Worm (Caenorhabditis elegans) whole organism, midembryonic: ENCODE data around the gene pph-4.2.

Experiments used
- T22C8.4 ChIP-seq: fragments of 200-800 bp; sonication (Bioruptor generic); IDR thresholded peaks from 2 replicates; pipeline ENCODE4 v1.3.6; 2022; ENCODE audit warnings: missing genetic modification characterization, missing compliant biosample characterization
- cog-1 ChIP-seq: sonication (generic microtip); optimal IDR thresholded peaks from 2 replicates; lab custom pipeline; 2016; ENCODE audit warnings: missing genetic modification characterization, missing compliant biosample characterization
- flt-1 ChIP-seq: fragments of 200-800 bp; sonication (Bioruptor generic); IDR thresholded peaks from 2 replicates; pipeline ENCODE4 v1.3.6; 2022; ENCODE audit warnings: missing genetic modification characterization, missing compliant biosample characterization
- klf-2 ChIP-seq: fragments of 200-800 bp; sonication (Bioruptor generic); conservative IDR thresholded peaks from 2 replicates; pipeline ENCODE4 v1.3.6; 2022; ENCODE audit warnings: missing genetic modification reagents, missing genetic modification characterization, missing compliant biosample characterization
- med-1 ChIP-seq: sonication (generic microtip); optimal IDR thresholded peaks from 2 replicates; lab custom pipeline; 2017; ENCODE audit warnings: missing genetic modification characterization, mild to moderate bottlenecking, missing compliant biosample characterization, antibody characterized with exemption, missing genetic modification reagents; ENCODE audit not compliant: insufficient read depth
- ref-1 ChIP-seq: fragments of 200-800 bp; sonication (Bioruptor generic); conservative IDR thresholded peaks from 2 replicates; pipeline ENCODE4 v1.3.6; 2022; ENCODE audit warnings: missing genetic modification reagents, missing genetic modification characterization, missing compliant biosample characterization
- tab-1 ChIP-seq: fragments of 200-800 bp; sonication (Bioruptor generic); IDR thresholded peaks from 2 replicates; pipeline ENCODE4 v1.3.6; 2022; ENCODE audit warnings: missing genetic modification characterization, missing compliant biosample characterization
- ztf-23 ChIP-seq: fragments of 200-800 bp; sonication (Bioruptor generic); IDR thresholded peaks from 2 replicates; pipeline ENCODE4 v1.3.6; 2022; ENCODE audit warnings: missing genetic modification reagents, missing genetic modification characterization, missing compliant biosample characterization
- ztf-29 ChIP-seq: fragments of 200-800 bp; sonication (Bioruptor generic); IDR thresholded peaks from 2 replicates; pipeline ENCODE4 v1.3.6; 2022; ENCODE audit warnings: missing genetic modification reagents, missing genetic modification characterization, missing compliant biosample characterization

Gene pph-4.2

DNA sequence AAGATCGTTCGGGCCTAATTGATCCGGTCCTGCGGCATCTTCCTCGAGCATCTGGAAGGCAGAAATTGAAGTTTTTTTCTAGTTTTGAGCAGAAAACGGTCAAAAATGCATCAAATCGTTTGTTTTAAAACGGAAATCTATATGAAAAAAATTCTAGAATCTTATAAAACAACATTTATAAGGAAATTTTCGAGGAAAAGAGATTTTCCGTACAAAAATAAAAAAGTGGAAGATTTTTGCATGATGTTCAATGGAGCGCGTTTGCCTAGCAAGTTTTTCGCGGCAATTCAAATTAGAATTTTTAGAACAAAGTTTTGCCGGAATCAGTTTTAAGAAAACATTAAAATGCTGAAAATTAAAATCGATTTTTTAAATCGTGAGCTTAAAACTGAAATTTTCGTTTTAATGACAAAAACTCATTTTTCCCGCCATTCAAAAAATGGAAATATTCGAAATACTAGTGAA, at the start of gene pph-4.2:
Gene pph-4.2, minus strand, starts transcription at position 51 of the 465 bp plus-strand sequence.
- TF ChIP-seq T22C8.4 (GFP tag; lab: Robert Waterston, UW) = no peak
- no peak for TF ChIP-seq cog-1 (tag; lab: Kevin White, UChicago)
- no peak for TF ChIP-seq med-1 (GFP tag; lab: Kevin White, UChicago)
- no peak for TF ChIP-seq ref-1
- no peak for TF ChIP-seq klf-2 (GFP tag; lab: Robert Waterston, UW)
- TF ChIP-seq ztf-29 (GFP tag; lab: Robert Waterston, UW) = no peak
- TF ChIP-seq ztf-23 (GFP tag; lab: Robert Waterston, UW) = no peak
- no peak for TF ChIP-seq flt-1 (GFP tag; lab: Robert Waterston, UW)

ce11 chrIII:12426558-12426957, 49.5 kb upstream of the pph-4.2 start, which contains the start of gene pie-1:
Gene pie-1 (plus strand): TSS chrIII:12426893.
- TF ChIP-seq ztf-23 (GFP tag; lab: Robert Waterston, UW) (no peak), ref-1 (no peak), cog-1 (tag; lab: Kevin White, UChicago) (no peak), klf-2 (GFP tag; lab: Robert Waterston, UW) (no peak), ztf-29 (GFP tag; lab: Robert Waterston, UW) (no peak), med-1 (GFP tag; lab: Kevin White, UChicago) (no peak), flt-1 (GFP tag; lab: Robert Waterston, UW) (no peak), T22C8.4 (GFP tag; lab: Robert Waterston, UW) (no peak), tab-1 (GFP tag; lab: Robert Waterston, UW) (no peak)

DNA sequence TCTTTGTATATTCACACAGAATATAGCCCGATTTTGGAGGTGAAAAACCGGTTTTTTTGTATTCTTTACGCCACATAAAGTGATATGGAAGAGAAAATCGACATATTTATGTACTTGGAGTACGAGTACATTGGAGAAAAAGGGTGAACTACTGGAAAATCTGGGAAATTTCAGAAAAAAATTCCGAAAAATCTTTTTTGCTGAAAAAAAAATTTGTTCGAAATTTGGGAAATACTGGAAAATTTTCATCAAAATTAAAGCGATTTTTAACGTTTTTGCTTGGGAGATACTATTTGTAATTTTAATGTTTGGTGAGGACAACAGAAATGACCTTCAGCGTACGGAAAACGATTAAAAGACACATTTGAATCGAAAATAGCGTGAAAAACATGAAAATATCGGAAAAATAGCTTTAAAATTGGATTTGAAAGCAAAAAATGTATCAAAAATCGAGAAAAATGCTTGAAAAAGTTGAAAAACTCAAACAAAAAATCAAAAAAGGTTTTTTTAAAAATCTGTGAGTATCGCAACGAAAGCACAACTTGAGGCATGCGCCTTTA, 48.9 kb upstream of the pph-4.2 start:
- no peak for TF ChIP-seq ztf-29 (GFP tag; lab: Robert Waterston, UW)
- no peak for TF ChIP-seq klf-2 (GFP tag; lab: Robert Waterston, UW)
- no peak for TF ChIP-seq flt-1 (GFP tag; lab: Robert Waterston, UW)
- TF ChIP-seq ref-1 = no peak
- TF ChIP-seq T22C8.4 (GFP tag; lab: Robert Waterston, UW) = no peak
- TF ChIP-seq ztf-23 (GFP tag; lab: Robert Waterston, UW) = no peak
- TF ChIP-seq cog-1 (tag; lab: Kevin White, UChicago) = no peak
- TF ChIP-seq med-1 (GFP tag; lab: Kevin White, UChicago) = no peak
- TF ChIP-seq tab-1 (GFP tag; lab: Robert Waterston, UW) = no peak

DNA sequence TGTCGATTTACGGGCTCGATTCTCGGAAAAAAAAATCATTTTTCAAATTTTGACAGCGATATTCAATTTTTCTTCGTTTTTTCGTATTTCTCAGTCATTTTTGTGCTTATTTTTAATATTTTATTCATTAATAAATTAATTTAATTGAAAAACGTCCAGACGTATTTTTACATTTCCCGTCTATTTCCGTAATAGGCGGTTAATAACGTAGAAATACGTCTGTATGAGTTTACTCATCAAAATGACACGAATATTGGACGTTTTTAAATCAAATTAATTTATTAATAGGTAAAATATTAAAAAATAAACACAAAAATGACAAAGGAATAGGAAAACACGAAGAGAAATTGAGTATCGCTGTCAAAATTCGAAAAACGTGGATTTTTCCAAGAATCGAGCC, 47.6 kb upstream of the pph-4.2 start:
- TF ChIP-seq cog-1 (tag; lab: Kevin White, UChicago) = no peak
- no peak for TF ChIP-seq ref-1
- no peak for TF ChIP-seq klf-2 (GFP tag; lab: Robert Waterston, UW)

- TF ChIP-seq T22C8.4 (GFP tag; lab: Robert Waterston, UW) = no peak
- no peak for TF ChIP-seq tab-1 (GFP tag; lab: Robert Waterston, UW)
- TF ChIP-seq ztf-23 (GFP tag; lab: Robert Waterston, UW) = no peak
- TF ChIP-seq ztf-29 (GFP tag; lab: Robert Waterston, UW) = no peak
- no peak for TF ChIP-seq klf-2 (GFP tag; lab: Robert Waterston, UW)
- no peak for TF ChIP-seq med-1 (GFP tag; lab: Kevin White, UChicago)
- no peak for TF ChIP-seq flt-1 (GFP tag; lab: Robert Waterston, UW)
Measured at ce11 chrIII:12424066-12424465, 47.0 kb upstream of the pph-4.2 start.

DNA sequence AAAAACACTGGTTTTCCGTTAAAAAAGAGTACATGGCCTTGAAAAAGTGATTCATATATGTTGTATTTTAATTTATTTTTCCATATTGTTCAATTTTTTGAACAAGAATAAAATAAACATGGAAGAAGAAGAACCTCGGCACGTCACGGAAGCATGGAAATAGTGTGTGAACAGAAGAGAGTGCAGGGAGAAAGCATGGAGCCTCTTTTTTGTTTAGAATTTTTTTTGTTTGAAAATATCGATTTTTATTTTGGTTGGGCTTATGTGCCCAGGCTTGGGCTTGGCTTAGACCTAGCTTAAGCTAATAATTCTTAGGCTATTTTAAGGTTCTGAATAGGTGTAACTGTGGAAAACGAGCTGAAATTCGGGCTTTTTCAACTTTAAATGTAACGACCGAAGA, 44.7 kb upstream of the pph-4.2 start, which contains the start of gene tat-1:
Gene tat-1, minus strand, starts transcription at position 11 of the 400 bp plus-strand sequence.
- TF ChIP-seq flt-1 (GFP tag; lab: Robert Waterston, UW) (no peak), T22C8.4 (GFP tag; lab: Robert Waterston, UW) (no peak), cog-1 (tag; lab: Kevin White, UChicago) (no peak), ref-1 (no peak), med-1 (GFP tag; lab: Kevin White, UChicago) (no peak), tab-1 (GFP tag; lab: Robert Waterston, UW) (no peak), ztf-29 (GFP tag; lab: Robert Waterston, UW) (no peak), ztf-23 (GFP tag; lab: Robert Waterston, UW) (no peak), klf-2 (GFP tag; lab: Robert Waterston, UW) (no peak)

- TF ChIP-seq flt-1 (GFP tag; lab: Robert Waterston, UW) (no peak), cog-1 (tag; lab: Kevin White, UChicago) (no peak), T22C8.4 (GFP tag; lab: Robert Waterston, UW) (no peak)
Measured at ce11 chrIII:12420256-12420655, 43.2 kb upstream of the pph-4.2 start.

ce11 chrIII:12414533-12414932, 37.5 kb upstream of the pph-4.2 start:
- TF ChIP-seq T22C8.4 (GFP tag; lab: Robert Waterston, UW) (no peak), tab-1 (GFP tag; lab: Robert Waterston, UW) (no peak), flt-1 (GFP tag; lab: Robert Waterston, UW) (no peak), ztf-23 (GFP tag; lab: Robert Waterston, UW) (0 out of 2 replicates have a peak, but pooled peaks have one; percentile 24)

- TF ChIP-seq T22C8.4 (GFP tag; lab: Robert Waterston, UW) (peak; percentile 94), flt-1 (GFP tag; lab: Robert Waterston, UW) (no peak)
Measured at ce11 chrIII:12411668-12412067, 34.6 kb upstream of the pph-4.2 start.

DNA sequence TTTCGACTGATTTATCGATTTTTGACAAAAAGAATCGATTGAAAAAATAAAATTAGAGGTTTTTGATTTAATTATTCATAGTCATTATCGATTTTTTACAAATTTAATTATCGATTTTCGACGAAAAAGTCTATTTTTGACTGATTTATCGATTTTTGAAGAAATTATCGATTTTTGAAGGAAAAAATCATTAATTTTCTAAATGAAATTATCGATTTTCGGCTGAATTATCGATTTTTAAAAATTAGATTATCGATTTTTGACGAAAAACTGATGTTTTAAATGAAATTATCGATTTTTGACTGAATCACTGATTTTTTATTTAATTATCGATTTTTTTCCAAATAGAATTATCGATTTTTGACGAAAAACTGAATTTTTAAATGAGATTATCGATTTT, 34.0 kb upstream of the pph-4.2 start:
- peak; percentile 58; the same call in 1 of the 2 replicates for TF ChIP-seq T22C8.4 (GFP tag; lab: Robert Waterston, UW)
- no peak for TF ChIP-seq tab-1 (GFP tag; lab: Robert Waterston, UW)
